Worm (Caenorhabditis elegans) whole organism, young adult: ENCODE results near the gene ZK1320.3.

Source experiments
- B0019.2 ChIP-seq: fragments of 200-800 bp; sonication (Bioruptor generic); conservative IDR thresholded peaks from 2 replicates; pipeline ENCODE4 v1.3.6; 2022; ENCODE audit warnings: missing genetic modification reagents, missing genetic modification characterization, missing compliant biosample characterization
- F10E7.11 ChIP-seq: sonication (generic microtip); optimal IDR thresholded peaks from 2 replicates; lab custom pipeline; 2017; ENCODE audit warnings: mild to moderate bottlenecking, missing genetic modification characterization, moderate library complexity, missing compliant biosample characterization
- F23B12.7 ChIP-seq: sonication (generic microtip); optimal IDR thresholded peaks from 2 replicates; lab custom pipeline; 2017; ENCODE audit warnings: missing genetic modification characterization, mild to moderate bottlenecking, missing compliant biosample characterization, antibody characterized with exemption, moderate library complexity; ENCODE audit not compliant: insufficient read depth
- F49E8.2 ChIP-seq: sonication (generic microtip); optimal IDR thresholded peaks from 3 replicates; lab custom pipeline; 2017; ENCODE audit warnings: missing genetic modification characterization, mild to moderate bottlenecking, missing compliant biosample characterization, antibody characterized with exemption, moderate library complexity; ENCODE audit not compliant: insufficient read depth
- F57C9.4 ChIP-seq: sonication (generic microtip); optimal IDR thresholded peaks from 2 replicates; lab custom pipeline; 2017; ENCODE audit warnings: mild to moderate bottlenecking, missing genetic modification characterization, missing compliant biosample characterization
- K12H6.12 ChIP-seq: fragments of 200-800 bp; sonication (Bioruptor generic); optimal IDR thresholded peaks from 2 replicates; lab custom pipeline; 2018; ENCODE audit warnings: mild to moderate bottlenecking, missing genetic modification characterization, missing compliant biosample characterization
- T07F8.4 ChIP-seq: sonication (generic microtip); optimal IDR thresholded peaks from 2 replicates; lab custom pipeline; 2016; ENCODE audit warnings: mild to moderate bottlenecking, missing genetic modification characterization, moderate library complexity, missing compliant biosample characterization
- Y79H2A.3 ChIP-seq: fragments of 200-800 bp; sonication (Bioruptor generic); conservative IDR thresholded peaks from 2 replicates; pipeline ENCODE4 v1.3.6; 2022; ENCODE audit warnings: missing genetic modification reagents, missing genetic modification characterization, missing compliant biosample characterization
- ama-1 ChIP-seq, 3 experiments: fragments of 150-350 bp in 1 of 3; sonication (generic microtip) in 2 of 3; optimal IDR thresholded peaks; 2 replicates each; lab custom pipeline; 2014 to 2018; ENCODE audit warnings: missing biosample characterization in 2 of 3, missing genetic modification characterization in 2 of 3, missing genetic modification reagents in 2 of 3
- aptf-3 ChIP-seq: fragments of 200-800 bp; sonication (Bioruptor generic); IDR thresholded peaks from 2 replicates; pipeline ENCODE4 v1.3.6; 2022; ENCODE audit warnings: missing genetic modification characterization, missing compliant biosample characterization
- athp-1 ChIP-seq: sonication (generic microtip); optimal IDR thresholded peaks from 2 replicates; lab custom pipeline; 2017; ENCODE audit warnings: mild to moderate bottlenecking, missing genetic modification characterization, missing compliant biosample characterization
- attf-5 ChIP-seq: fragments of 200-800 bp; sonication (Bioruptor generic); optimal IDR thresholded peaks from 2 replicates; lab custom pipeline; 2018; ENCODE audit warnings: mild to moderate bottlenecking, missing genetic modification characterization, missing compliant biosample characterization
- ceh-100 ChIP-seq: fragments of 200-800 bp; sonication (Bioruptor generic); IDR thresholded peaks from 2 replicates; pipeline ENCODE4 v1.3.6; 2022; ENCODE audit warnings: missing genetic modification reagents, missing genetic modification characterization, missing compliant biosample characterization
- dpl-1 ChIP-seq: fragments of 150-350 bp; optimal IDR thresholded peaks from 2 replicates; lab custom pipeline; 2014; ENCODE audit warnings: missing biosample characterization, missing genetic modification reagents, missing genetic modification characterization
- efl-1 ChIP-seq: fragments of 150-350 bp; optimal IDR thresholded peaks from 2 replicates; lab custom pipeline; 2014; ENCODE audit warnings: missing biosample characterization, missing genetic modification reagents, missing genetic modification characterization
- egl-18 ChIP-seq: fragments of 200-800 bp; sonication (Bioruptor generic); IDR thresholded peaks from 2 replicates; pipeline ENCODE4 v1.3.6; 2022; ENCODE audit warnings: missing genetic modification reagents, missing genetic modification characterization, missing compliant biosample characterization
- ekl-4 ChIP-seq: fragments of 200-800 bp; sonication (Bioruptor generic); IDR thresholded peaks from 2 replicates; pipeline ENCODE4 v1.3.6; 2022; ENCODE audit warnings: missing genetic modification reagents, missing genetic modification characterization, missing compliant biosample characterization
- gei-17 ChIP-seq: fragments of 200-800 bp; sonication (Bioruptor generic); optimal IDR thresholded peaks from 2 replicates; lab custom pipeline; 2018; ENCODE audit warnings: mild to moderate bottlenecking, missing genetic modification characterization, missing compliant biosample characterization
- hmg-1.2 ChIP-seq: fragments of 200-800 bp; sonication (Bioruptor generic); IDR thresholded peaks from 2 replicates; pipeline ENCODE4 v1.3.6; 2022; ENCODE audit warnings: missing genetic modification reagents, missing genetic modification characterization, missing compliant biosample characterization
- lin-35 ChIP-seq, 3 experiments: fragments of 150-350 bp in 2 of 3; sonication (generic microtip) in 1 of 3; optimal IDR thresholded peaks; 2 replicates each; lab custom pipeline; 2014 to 2018; ENCODE audit warnings: missing biosample characterization in 3 of 3, missing genetic modification characterization in 3 of 3, missing genetic modification reagents in 3 of 3
- lin-40 ChIP-seq: sonication (generic microtip); optimal IDR thresholded peaks from 2 replicates; lab custom pipeline; 2016; ENCODE audit warnings: missing genetic modification characterization, mild to moderate bottlenecking, missing compliant biosample characterization, missing genotype, missing genetic modification reagents
- lin-54 ChIP-seq: fragments of 200-800 bp; sonication (Bioruptor generic); optimal IDR thresholded peaks from 2 replicates; lab custom pipeline; 2018; ENCODE audit warnings: mild to moderate bottlenecking, missing genetic modification characterization, missing compliant biosample characterization
- mcd-1 ChIP-seq: fragments of 200-800 bp; sonication (Bioruptor generic); IDR thresholded peaks from 2 replicates; pipeline ENCODE4 v1.3.6; 2022; ENCODE audit warnings: missing genetic modification reagents, missing genetic modification characterization, missing compliant biosample characterization
- mes-4 ChIP-seq: sonication (generic microtip); optimal IDR thresholded peaks from 2 replicates; lab custom pipeline; 2016; ENCODE audit warnings: missing genotype, missing genetic modification characterization, missing compliant biosample characterization
- nfyb-1 ChIP-seq: fragments of 200-800 bp; sonication (Bioruptor generic); IDR thresholded peaks from 2 replicates; pipeline ENCODE4 v1.3.6; 2022; ENCODE audit warnings: missing genetic modification reagents, missing genetic modification characterization, missing compliant biosample characterization
- nhr-80 ChIP-seq: sonication (generic microtip); optimal IDR thresholded peaks from 2 replicates; lab custom pipeline; 2016; ENCODE audit warnings: missing genetic modification characterization, missing compliant biosample characterization
- sptf-2 ChIP-seq: fragments of 200-800 bp; sonication (Bioruptor generic); optimal IDR thresholded peaks from 2 replicates; lab custom pipeline; 2018; ENCODE audit warnings: mild to moderate bottlenecking, missing genetic modification characterization, missing compliant biosample characterization
- tbx-9 ChIP-seq: sonication (generic microtip); optimal IDR thresholded peaks from 2 replicates; lab custom pipeline; 2016; ENCODE audit warnings: borderline replicate concordance, missing genetic modification characterization, inconsistent platforms, missing compliant biosample characterization
- zim-3 ChIP-seq: sonication (generic microtip); optimal IDR thresholded peaks from 2 replicates; lab custom pipeline; 2017; ENCODE audit warnings: mild to moderate bottlenecking, missing genetic modification characterization, moderate library complexity, missing compliant biosample characterization
- ztf-18 ChIP-seq: sonication (generic microtip); optimal IDR thresholded peaks from 2 replicates; lab custom pipeline; 2016; ENCODE audit warnings: missing genotype, mild to moderate bottlenecking, missing genetic modification characterization, missing compliant biosample characterization
- ztf-26 ChIP-seq: sonication (generic microtip); optimal IDR thresholded peaks from 2 replicates; lab custom pipeline; 2017; ENCODE audit warnings: missing genetic modification characterization, missing compliant biosample characterization

Gene ZK1320.3

DNA sequence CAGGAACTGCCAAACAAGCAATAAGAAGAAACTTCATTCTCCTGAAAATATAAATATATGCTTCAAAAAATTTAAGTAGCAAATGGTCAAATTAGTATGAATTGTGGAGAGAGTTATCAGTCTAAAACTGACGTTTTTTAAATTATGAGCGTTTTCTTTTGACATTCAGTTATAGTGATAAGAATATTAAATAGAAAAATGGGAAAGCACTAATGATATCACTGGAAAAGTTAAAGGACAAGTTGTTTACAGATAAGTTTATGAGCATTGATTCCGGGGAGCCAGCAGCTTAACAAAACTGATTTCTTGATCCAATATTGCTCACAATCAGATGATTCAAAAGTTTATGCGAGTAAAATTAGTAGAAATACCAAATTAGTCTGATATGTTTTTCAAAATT lies at the start of gene ZK1320.3:
ZK1320.3 (minus strand) TSS at position 41 of the 400 bp plus-strand sequence.
- TF ChIP-seq egl-18 (no peak), nhr-80 (tag; lab: Kevin White, UChicago) (peak; percentile 56)

DNA sequence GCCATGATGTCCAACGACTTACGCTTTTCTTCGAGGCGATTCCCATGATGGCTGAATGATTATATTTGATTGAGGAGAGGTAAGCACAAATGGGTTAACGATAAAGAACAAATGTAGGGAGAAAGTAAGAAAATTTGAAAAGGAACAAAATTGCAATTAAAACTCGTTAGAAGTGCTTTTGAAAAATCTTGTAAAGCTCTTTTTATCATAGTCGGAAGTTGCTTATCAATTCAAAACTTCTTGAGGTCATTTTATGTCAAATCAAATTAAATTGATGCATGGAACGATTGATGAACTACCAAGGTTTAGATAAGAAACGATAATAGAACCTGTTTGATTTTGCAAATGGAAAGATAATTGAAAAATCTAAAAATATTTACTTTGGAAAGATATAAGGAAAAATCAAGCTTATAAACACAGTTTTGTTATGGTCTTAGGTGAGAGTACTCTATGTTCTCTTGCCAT lies 48.6 kb upstream of the ZK1320.3 start, which contains the start of gene glt-5:
glt-5 (minus strand) TSS at position 51 of the 465 bp plus-strand sequence.
- no peak for TF ChIP-seq hmg-1.2 (GFP tag; lab: Robert Waterston, UW)
- TF ChIP-seq lin-35 (GFP tag; optimal IDR thresholded peaks at IDR 0.05; lab: Kevin White, UChicago), result no peak
- TF ChIP-seq zim-3, result no peak
- TF ChIP-seq gei-17 (GFP tag; lab: Kevin White, UChicago), result no peak
- no peak for TF ChIP-seq attf-5
- no peak for TF ChIP-seq ztf-18 (tag; lab: Kevin White, UChicago)
- no peak for TF ChIP-seq sptf-2 (GFP tag; lab: Kevin White, UChicago)
- TF ChIP-seq Y79H2A.3 (GFP tag; lab: Robert Waterston, UW), result no peak
- TF ChIP-seq mcd-1, result no peak
- TF ChIP-seq F49E8.2, result no peak
- TF ChIP-seq ekl-4 (GFP tag; lab: Robert Waterston, UW), result no peak
- TF ChIP-seq efl-1 (GFP tag; lab: Kevin White, UChicago), result no peak
- no peak for TF ChIP-seq B0019.2 (GFP tag; lab: Robert Waterston, UW)
- no peak for TF ChIP-seq tbx-9
- TF ChIP-seq mes-4 (tag; lab: Kevin White, UChicago), result no peak
- no peak for TF ChIP-seq T07F8.4 (tag; lab: Kevin White, UChicago)

DNA sequence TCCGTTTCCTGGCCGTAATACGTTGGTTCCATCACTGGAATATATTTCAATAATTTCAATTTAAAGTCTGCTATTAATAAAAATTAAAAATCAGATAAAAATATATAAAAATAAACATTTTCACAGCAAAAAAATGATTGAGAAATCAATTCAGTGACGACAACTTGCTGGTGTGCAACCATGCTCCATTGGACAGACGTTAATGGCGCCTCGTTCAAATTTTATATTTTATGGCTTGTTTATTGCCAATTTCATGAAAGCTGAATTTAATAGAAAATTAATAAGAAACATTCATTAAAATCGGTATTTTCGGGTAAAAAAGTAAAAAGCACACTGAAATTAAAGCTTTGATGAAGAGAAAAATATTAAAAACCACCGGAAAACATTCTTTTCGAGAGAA lies 46.0 kb upstream of the ZK1320.3 start, which contains the start of gene Y53C12A.3:
Y53C12A.3 (minus strand) TSS at position 34 of the 400 bp plus-strand sequence.
- TF ChIP-seq ztf-26 (tag; lab: Kevin White, UChicago) (no peak), lin-35 (GFP tag; optimal IDR thresholded peaks at IDR 0.05; lab: Kevin White, UChicago) (peak in 1 of 3 experiments; percentile 72), lin-54 (peak; percentile 79), F23B12.7 (peak; percentile 32), gei-17 (GFP tag; lab: Kevin White, UChicago) (no peak), aptf-3 (GFP tag; lab: Robert Waterston, UW) (no peak), K12H6.12 (tag; lab: Kevin White, UChicago) (no peak), mcd-1 (peak; percentile 78), athp-1 (tag; lab: Kevin White, UChicago) (no peak), nfyb-1 (GFP tag; lab: Robert Waterston, UW) (no peak), dpl-1 (peak; percentile 8), F10E7.11 (no peak), efl-1 (GFP tag; lab: Kevin White, UChicago) (peak; percentile 43)

DNA sequence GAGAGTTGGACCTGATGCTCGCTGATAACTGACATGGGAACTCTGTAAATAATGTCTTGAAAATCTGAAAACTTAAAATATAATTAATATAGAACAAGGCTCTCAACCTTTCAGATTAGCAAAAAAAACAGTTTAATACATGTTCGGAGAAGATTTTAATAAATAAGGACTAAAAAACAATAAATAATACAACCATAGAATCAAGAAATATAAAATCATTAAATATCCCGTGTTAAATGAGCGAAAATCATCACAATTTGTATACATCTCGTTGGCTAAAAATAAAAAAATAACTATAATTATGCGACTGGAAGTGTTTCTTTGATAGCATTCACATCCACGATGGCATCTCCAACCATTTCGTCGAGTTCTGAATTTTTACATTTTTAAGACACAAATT lies 44.5 kb upstream of the ZK1320.3 start, which contains the start of gene Y53C12A.10:
Y53C12A.10 (minus strand) TSS at position 101 of the 400 bp plus-strand sequence.
- TF ChIP-seq F57C9.4 (tag; lab: Kevin White, UChicago) (no peak), ama-1 (optimal IDR thresholded peaks at IDR 0.05; lab: Kevin White, UChicago) (no peak), ama-1 (GFP tag; optimal IDR thresholded peaks at IDR 0.05; lab: Kevin White, UChicago) (peak in 1 of 2 experiments; percentile 10), lin-40 (tag; lab: Kevin White, UChicago) (no peak)

DNA sequence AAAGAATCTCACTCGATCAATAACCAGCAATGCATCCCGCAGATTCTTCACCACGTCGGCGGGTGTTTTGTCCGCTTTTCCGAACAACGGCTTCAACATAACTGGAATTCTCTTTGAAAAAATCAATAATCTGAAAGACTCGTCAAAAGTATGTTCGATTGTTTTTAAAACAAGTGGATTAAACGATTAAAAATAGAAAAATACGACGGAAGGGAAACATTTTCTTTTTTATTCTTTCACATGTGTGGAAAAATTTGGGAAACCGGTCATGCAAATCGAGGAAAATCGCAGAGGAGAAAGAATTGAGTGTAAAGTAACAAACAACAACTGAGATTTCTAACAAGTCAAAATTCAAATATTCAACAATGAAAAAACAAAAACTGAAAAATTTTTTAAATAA lies 43.4 kb upstream of the ZK1320.3 start, which contains the start of gene mop-25.2:
mop-25.2 (minus strand) TSS at position 101 of the 400 bp plus-strand sequence.
- TF ChIP-seq ceh-100 (GFP tag; lab: Robert Waterston, UW), result no peak
- TF ChIP-seq ama-1 (optimal IDR thresholded peaks at IDR 0.05; lab: Kevin White, UChicago), result no peak
- peak in 1 of 2 experiments; percentile 10 for TF ChIP-seq ama-1 (GFP tag; optimal IDR thresholded peaks at IDR 0.05; lab: Kevin White, UChicago)
